Fruit fly (Drosophila melanogaster) whole organism, prepupa: ENCODE results near the gene ey.
A peak's percentile ranks its signal among the peaks of the same experiment; 100 is the strongest.

Experiments
- Blimp-1 ChIP-seq: fragments of 200-800 bp; sonication (Bioruptor generic); optimal IDR thresholded peaks from 3 replicates; lab custom pipeline; 2017; ENCODE audit warnings: missing biosample characterization, missing genetic modification characterization, mild to moderate bottlenecking, moderate library complexity, missing genetic modification reagents
- CG10631 ChIP-seq: fragments of 200-800 bp; sonication (Bioruptor generic); optimal IDR thresholded peaks from 2 replicates; lab custom pipeline; 2016; ENCODE audit warnings: missing biosample characterization, missing genetic modification characterization
- CG10669 ChIP-seq: fragments of 200-800 bp; sonication (Bioruptor generic); optimal IDR thresholded peaks from 3 replicates; lab custom pipeline; 2018; ENCODE audit warnings: missing biosample characterization, mild to moderate bottlenecking, missing genetic modification characterization, moderate library complexity
- CG11294 ChIP-seq: fragments of 200-800 bp; sonication (Bioruptor generic); IDR thresholded peaks from 2 replicates; pipeline ENCODE4 v1.3.6; 2022; ENCODE audit warnings: missing biosample characterization, missing genetic modification characterization
- CG11762 ChIP-seq: fragments of 200-800 bp; sonication (Bioruptor generic); optimal IDR thresholded peaks from 3 replicates; lab custom pipeline; 2016; ENCODE audit warnings: missing biosample characterization, missing genetic modification characterization; ENCODE audit not compliant: insufficient read depth
- CG11902 ChIP-seq: fragments of 200-800 bp; sonication (Bioruptor generic); optimal IDR thresholded peaks from 3 replicates; lab custom pipeline; 2016; ENCODE audit warnings: missing biosample characterization, missing genetic modification characterization
- CG15336 ChIP-seq: fragments of 200-800 bp; sonication (Bioruptor generic); IDR thresholded peaks from 2 replicates; pipeline ENCODE4 v1.3.6; 2022; ENCODE audit warnings: missing biosample characterization, missing genetic modification characterization
- CG16779 ChIP-seq: fragments of 200-800 bp; sonication (Bioruptor generic); optimal IDR thresholded peaks from 3 replicates; lab custom pipeline; 2017; ENCODE audit warnings: missing biosample characterization, mild to moderate bottlenecking, missing genetic modification characterization
- CG32006 ChIP-seq: fragments of 200-800 bp; sonication (Bioruptor generic); optimal IDR thresholded peaks from 3 replicates; lab custom pipeline; 2017; ENCODE audit warnings: missing biosample characterization, mild to moderate bottlenecking, missing genetic modification characterization
- CG3919 ChIP-seq: fragments of 200-800 bp; sonication (Bioruptor generic); optimal IDR thresholded peaks from 3 replicates; lab custom pipeline; 2016; ENCODE audit warnings: missing biosample characterization, missing genetic modification characterization
- CG6163 ChIP-seq: fragments of 200-800 bp; sonication (Bioruptor generic); IDR thresholded peaks from 3 replicates; pipeline ENCODE4 v1.3.6; 2022; ENCODE audit warnings: missing biosample characterization, missing genetic modification characterization
- CG6808 ChIP-seq: fragments of 200-800 bp; sonication (Bioruptor generic); optimal IDR thresholded peaks from 3 replicates; lab custom pipeline; 2017; ENCODE audit warnings: missing biosample characterization, missing genetic modification characterization, mild to moderate bottlenecking, moderate library complexity, missing genetic modification reagents
- CG6854 ChIP-seq: fragments of 200-800 bp; sonication (Bioruptor generic); optimal IDR thresholded peaks from 2 replicates; lab custom pipeline; 2017; ENCODE audit warnings: missing biosample characterization, mild to moderate bottlenecking, missing genetic modification characterization
- CG7368 ChIP-seq: fragments of 200-800 bp; sonication (Bioruptor generic); optimal IDR thresholded peaks from 3 replicates; lab custom pipeline; 2016; ENCODE audit warnings: missing biosample characterization, missing genetic modification characterization
- CG9139 ChIP-seq: fragments of 200-800 bp; sonication (Bioruptor generic); optimal IDR thresholded peaks from 3 replicates; lab custom pipeline; 2017; ENCODE audit warnings: missing biosample characterization, mild to moderate bottlenecking, missing genetic modification characterization
- Eip78C ChIP-seq: fragments of 200-800 bp; sonication (Bioruptor generic); peaks from one replicate; lab custom pipeline; 2016; ENCODE audit warnings: missing biosample characterization, missing genetic modification characterization
- Eip93F ChIP-seq: fragments of 200-800 bp; sonication (Bioruptor generic); optimal IDR thresholded peaks from 2 replicates; lab custom pipeline; 2016; ENCODE audit warnings: missing biosample characterization, mild to moderate bottlenecking, missing genetic modification characterization
- Gug ChIP-seq: fragments of 200-800 bp; sonication (Bioruptor generic); IDR thresholded peaks from 2 replicates; pipeline ENCODE4 v1.3.6; 2022; ENCODE audit warnings: missing biosample characterization, missing genetic modification characterization
- Hr38 ChIP-seq: sonication (Bioruptor generic); optimal IDR thresholded peaks from 2 replicates; lab custom pipeline; 2016; ENCODE audit warnings: missing biosample characterization, missing genetic modification characterization
- Lpt ChIP-seq: fragments of 200-800 bp; sonication (Bioruptor generic); optimal IDR thresholded peaks from 3 replicates; lab custom pipeline; 2016; ENCODE audit warnings: missing biosample characterization, missing genetic modification characterization
- Sox102F ChIP-seq: fragments of 200-800 bp; sonication (Bioruptor generic); optimal IDR thresholded peaks from 2 replicates; lab custom pipeline; 2016; ENCODE audit warnings: missing biosample characterization, mild to moderate bottlenecking, missing genetic modification characterization
- Sox14 ChIP-seq: fragments of 200-800 bp; sonication (Bioruptor generic); optimal IDR thresholded peaks from 3 replicates; lab custom pipeline; 2016; ENCODE audit warnings: missing biosample characterization, missing genetic modification characterization
- achi ChIP-seq: fragments of 200-800 bp; sonication (Bioruptor generic); optimal IDR thresholded peaks from 3 replicates; lab custom pipeline; 2016; ENCODE audit warnings: missing biosample characterization, missing genetic modification characterization
- acj6 ChIP-seq: fragments of 200-800 bp; sonication (Bioruptor generic); optimal IDR thresholded peaks from 3 replicates; lab custom pipeline; 2016; ENCODE audit warnings: missing biosample characterization, missing genetic modification characterization
- cyc ChIP-seq: fragments of 200-800 bp; sonication (Bioruptor generic); optimal IDR thresholded peaks from 3 replicates; lab custom pipeline; 2016; ENCODE audit warnings: missing biosample characterization, missing genetic modification characterization
- esn ChIP-seq: fragments of 200-800 bp; sonication (Bioruptor generic); optimal IDR thresholded peaks from 2 replicates; lab custom pipeline; 2016; ENCODE audit warnings: missing biosample characterization, mild to moderate bottlenecking, missing genetic modification characterization, moderate library complexity
- fd59A ChIP-seq: fragments of 200-800 bp; sonication (Bioruptor generic); optimal IDR thresholded peaks from 2 replicates; lab custom pipeline; 2017; ENCODE audit warnings: missing biosample characterization, mild to moderate bottlenecking, missing genetic modification characterization, missing genetic modification reagents
- fd85E ChIP-seq: fragments of 200-800 bp; sonication (Bioruptor generic); optimal IDR thresholded peaks from 3 replicates; lab custom pipeline; 2016; ENCODE audit warnings: missing biosample characterization, missing genetic modification characterization
- fkh ChIP-seq: fragments of 200-800 bp; sonication (Bioruptor generic); optimal IDR thresholded peaks from 3 replicates; lab custom pipeline; 2017; ENCODE audit warnings: missing biosample characterization, mild to moderate bottlenecking, missing genetic modification characterization, moderate library complexity
- lz ChIP-seq: fragments of 200-800 bp; sonication (Bioruptor generic); optimal IDR thresholded peaks from 3 replicates; lab custom pipeline; 2016; ENCODE audit warnings: missing biosample characterization, missing genetic modification characterization
- pdm3 ChIP-seq: fragments of 200-800 bp; sonication (Bioruptor generic); optimal IDR thresholded peaks from 3 replicates; lab custom pipeline; 2016; ENCODE audit warnings: missing biosample characterization, missing genetic modification characterization
- salr ChIP-seq, 2 experiments: fragments of 200-800 bp; sonication (Bioruptor generic); optimal IDR thresholded peaks; 3 replicates each; lab custom pipeline; 2016 to 2018; ENCODE audit warnings: missing biosample characterization in 2 of 2, missing genetic modification characterization in 2 of 2, mild to moderate bottlenecking in 1 of 2
- spab ChIP-seq: fragments of 200-800 bp; sonication (Bioruptor generic); optimal IDR thresholded peaks from 2 replicates; lab custom pipeline; 2017; ENCODE audit warnings: missing biosample characterization, mild to moderate bottlenecking, missing genetic modification characterization, missing genetic modification reagents
- ss ChIP-seq, 2 experiments: fragments of 200-800 bp; sonication (Bioruptor generic); optimal IDR thresholded peaks; 2 replicates in 1 of 2; 3 replicates in 1 of 2; lab custom pipeline; 2017 to 2018; ENCODE audit warnings: mild to moderate bottlenecking in 2 of 2, missing biosample characterization in 2 of 2, missing genetic modification characterization in 2 of 2, moderate library complexity in 1 of 2
- topi ChIP-seq: fragments of 200-800 bp; sonication (Bioruptor generic); optimal IDR thresholded peaks from 3 replicates; lab custom pipeline; 2016; ENCODE audit warnings: missing biosample characterization, missing genetic modification characterization
- vri ChIP-seq: fragments of 200-800 bp; sonication (Bioruptor generic); optimal IDR thresholded peaks from 3 replicates; lab custom pipeline; 2016; ENCODE audit warnings: missing biosample characterization, mild to moderate bottlenecking, missing genetic modification characterization

Gene ey

dm6 chr4:696638-697037, 851 bp upstream of the ey start (continued):
- TF ChIP-seq Sox14 (GFP tag; lab: Kevin White, UChicago) (peak; percentile 63), CG6808 (GFP tag; lab: Kevin White, UChicago) (no peak), CG11902 (GFP tag; lab: Kevin White, UChicago) (no peak), CG16779 (tag; lab: Kevin White, UChicago) (no peak), lz (GFP tag; lab: Kevin White, UChicago) (peak; percentile 14), CG11294 (GFP tag; lab: Robert Waterston, UW) (no peak), CG7368 (GFP tag; lab: Kevin White, UChicago) (no peak)

- no peak for TF ChIP-seq esn (GFP tag; lab: Kevin White, UChicago)
- no peak for TF ChIP-seq ss (GFP tag; optimal IDR thresholded peaks at IDR 0.05; lab: Kevin White, UChicago)
- no peak for TF ChIP-seq vri (GFP tag; lab: Kevin White, UChicago)
- TF ChIP-seq CG32006 (GFP tag; lab: Kevin White, UChicago), result no peak
- TF ChIP-seq CG6808 (GFP tag; lab: Kevin White, UChicago), result no peak
- no peak for TF ChIP-seq Eip93F (GFP tag; lab: Kevin White, UChicago)
- no peak for TF ChIP-seq CG7368 (GFP tag; lab: Kevin White, UChicago)
- TF ChIP-seq CG15336 (GFP tag; lab: Robert Waterston, UW), result no peak
- TF ChIP-seq achi (GFP tag; lab: Kevin White, UChicago), result no peak
- TF ChIP-seq Hr38 (GFP tag; lab: Kevin White, UChicago), result no peak
- TF ChIP-seq CG11762 (GFP tag; lab: Kevin White, UChicago), result no peak
- no peak for TF ChIP-seq Sox14 (GFP tag; lab: Kevin White, UChicago)
- no peak for TF ChIP-seq CG6163 (GFP tag; lab: Robert Waterston, UW)
Observed at dm6 chr4:701948-702347, 4.5 kb downstream of the ey start.

- TF ChIP-seq ss (GFP tag; optimal IDR thresholded peaks at IDR 0.05; lab: Kevin White, UChicago), result no peak
- TF ChIP-seq fd85E, result no peak
- TF ChIP-seq CG32006 (GFP tag; lab: Kevin White, UChicago), result no peak
- TF ChIP-seq CG10669, result no peak
- TF ChIP-seq esn (GFP tag; lab: Kevin White, UChicago), result no peak
- no peak for TF ChIP-seq CG11294 (GFP tag; lab: Robert Waterston, UW)
- no peak for TF ChIP-seq Blimp-1
- TF ChIP-seq fkh (GFP tag; lab: Kevin White, UChicago), result no peak
- TF ChIP-seq CG3919 (GFP tag; lab: Kevin White, UChicago), result no peak
- TF ChIP-seq CG6854 (GFP tag; lab: Kevin White, UChicago), result no peak
Observed at dm6 chr4:702806-703301, 5.4 kb downstream of the ey start.

dm6 chr4:703992-704690, 6.7 kb downstream of the ey start:
- TF ChIP-seq fd85E (no peak), Eip78C (GFP tag; lab: Kevin White, UChicago) (peak; percentile 10)
- TF ChIP-seq, all 60 proteins: peak for 1

- TF ChIP-seq cyc (GFP tag; lab: Kevin White, UChicago) (no peak), fd59A (GFP tag; lab: Kevin White, UChicago) (no peak), Blimp-1 (no peak), CG10669 (no peak), lz (GFP tag; lab: Kevin White, UChicago) (no peak), Gug (GFP tag; lab: Robert Waterston, UW) (no peak)
Observed at dm6 chr4:706847-707246, 9.4 kb downstream of the ey start.

dm6 chr4:708665-709064, 11.2 kb downstream of the ey start:
- no peak for TF ChIP-seq Lpt (GFP tag; lab: Kevin White, UChicago)
- TF ChIP-seq salr (GFP tag; optimal IDR thresholded peaks at IDR 0.05; lab: Kevin White, UChicago), result no peak
- no peak for TF ChIP-seq fd59A (GFP tag; lab: Kevin White, UChicago)
- TF ChIP-seq acj6 (GFP tag; lab: Kevin White, UChicago), result no peak
- no peak for TF ChIP-seq Blimp-1
- no peak for TF ChIP-seq pdm3 (GFP tag; lab: Kevin White, UChicago)
- TF ChIP-seq CG9139 (GFP tag; lab: Kevin White, UChicago), result no peak
- TF ChIP-seq spab (GFP tag; lab: Kevin White, UChicago), result no peak
- no peak for TF ChIP-seq CG7368 (GFP tag; lab: Kevin White, UChicago)
- no peak for TF ChIP-seq fd85E
- no peak for TF ChIP-seq Sox102F (GFP tag; lab: Kevin White, UChicago)
- TF ChIP-seq CG32006 (GFP tag; lab: Kevin White, UChicago), result no peak
- no peak for TF ChIP-seq topi (GFP tag; lab: Kevin White, UChicago)
- TF ChIP-seq Gug (GFP tag; lab: Robert Waterston, UW), result no peak
- no peak for TF ChIP-seq lz (GFP tag; lab: Kevin White, UChicago)
- TF ChIP-seq CG10631 (GFP tag; lab: Kevin White, UChicago), result no peak
